Worm (Caenorhabditis elegans) whole organism, early embryonic: ENCODE data around the gene srg-29.

Source experiments
- B0310.2 ChIP-seq: sonication (generic microtip); optimal IDR thresholded peaks from 2 replicates; lab custom pipeline; 2016; ENCODE audit warnings: mild to moderate bottlenecking, missing genetic modification characterization, missing compliant biosample characterization
- F13C5.2 ChIP-seq: sonication (generic microtip); optimal IDR thresholded peaks from 2 replicates; lab custom pipeline; 2017; ENCODE audit warnings: mild to moderate bottlenecking, missing genetic modification characterization, inconsistent platforms, missing compliant biosample characterization
- aly-1 ChIP-seq: sonication (generic microtip); optimal IDR thresholded peaks from 2 replicates; lab custom pipeline; 2016; ENCODE audit warnings: missing genetic modification characterization, missing compliant biosample characterization
- ama-1 ChIP-seq: fragments of 150-350 bp; optimal IDR thresholded peaks from 2 replicates; lab custom pipeline; 2014
- ceh-13 ChIP-seq: fragments of 200-800 bp; sonication (Bioruptor generic); optimal IDR thresholded peaks from 2 replicates; lab custom pipeline; 2018; ENCODE audit warnings: mild to moderate bottlenecking, missing genetic modification characterization, missing compliant biosample characterization
- ceh-36 ChIP-seq: sonication (generic microtip); optimal IDR thresholded peaks from 2 replicates; lab custom pipeline; 2016; ENCODE audit warnings: missing genetic modification characterization, inconsistent platforms, missing compliant biosample characterization
- hmg-4 ChIP-seq: fragments of 200-800 bp; sonication (Bioruptor generic); optimal IDR thresholded peaks from 2 replicates; lab custom pipeline; 2018; ENCODE audit warnings: mild to moderate bottlenecking, missing genetic modification characterization, missing compliant biosample characterization
- pes-1 ChIP-seq: fragments of 200-800 bp; sonication (Bioruptor generic); IDR thresholded peaks from 2 replicates; pipeline ENCODE4 v1.3.6; 2022; ENCODE audit warnings: missing genetic modification reagents, missing genetic modification characterization, missing compliant biosample characterization
- scrt-1 ChIP-seq: fragments of 200-800 bp; sonication (Bioruptor generic); IDR thresholded peaks from 2 replicates; pipeline ENCODE4 v1.3.6; 2022; ENCODE audit warnings: missing genetic modification characterization, missing compliant biosample characterization
- tbx-37 ChIP-seq: fragments of 200-800 bp; sonication (Bioruptor generic); conservative IDR thresholded peaks from 2 replicates; pipeline ENCODE4 v1.3.6; 2022; ENCODE audit warnings: missing genetic modification reagents, missing genetic modification characterization, missing compliant biosample characterization

ce11 chrV:5385914-5386493, 49.0 kb downstream of the srg-29 start, which contains the start of gene C35A11.2:
- TF ChIP-seq tbx-37 (GFP tag; lab: Robert Waterston, UW) (no peak), ceh-13 (GFP tag; lab: Kevin White, UChicago) (no peak), ceh-36 (no peak), ama-1 (no peak), scrt-1 (GFP tag; lab: Robert Waterston, UW) (no peak), B0310.2 (tag; lab: Kevin White, UChicago) (no peak), aly-1 (tag; lab: Kevin White, UChicago) (no peak), pes-1 (GFP tag; lab: Robert Waterston, UW) (no peak), hmg-4 (no peak), F13C5.2 (tag; lab: Kevin White, UChicago) (no peak)
